Fruit fly (Drosophila melanogaster) Kc167 (cell line): Measurements from ENCODE around the gene CG32486.
A peak's percentile ranks its signal among the peaks of the same experiment; 100 is the strongest.

Experiments
- Myc ChIP-seq: fragments of >200 bp; optimal IDR thresholded peaks from 2 replicates; lab custom pipeline; 2017; ENCODE audit warnings: missing external identifiers
- Sin3A ChIP-seq: fragments of >200 bp; optimal IDR thresholded peaks from 2 replicates; lab custom pipeline; 2018; ENCODE audit warnings: missing external identifiers
- h ChIP-seq: fragments of >200 bp; optimal IDR thresholded peaks from 3 replicates; lab custom pipeline; 2018; ENCODE audit warnings: missing external identifiers
- insv ChIP-seq: fragments of >200 bp; optimal IDR thresholded peaks from 3 replicates; lab custom pipeline; 2018; ENCODE audit warnings: missing external identifiers
- psq ChIP-seq: fragments of >200 bp; optimal IDR thresholded peaks from 2 replicates; lab custom pipeline; 2017; ENCODE audit warnings: missing external identifiers
- ttk ChIP-seq: sonication (Bioruptor generic); optimal IDR thresholded peaks from 2 replicates; lab custom pipeline; 2017; ENCODE audit warnings: missing external identifiers

CG32486 gene

dm6 chr3L:3070274-3071204 lies at the start of gene CG32486, which contains the start of gene PAN3:
TSS of gene CG32486 (minus strand) at chr3L:3070839.
TSS of gene PAN3 (plus strand) at chr3L:3071133.
- peak; percentile 15 for TF ChIP-seq psq (lab: Kevin White, UChicago)
- peak; percentile 75 for TF ChIP-seq ttk
- no peak for TF ChIP-seq insv (lab: Kevin White, UChicago)

- no peak for TF ChIP-seq Myc (lab: Kevin White, UChicago)
- TF ChIP-seq insv (lab: Kevin White, UChicago) = no peak
- no peak for TF ChIP-seq psq (lab: Kevin White, UChicago)
- no peak for TF ChIP-seq ttk
- no peak for TF ChIP-seq Sin3A (lab: Kevin White, UChicago)
- no peak for TF ChIP-seq h (lab: Kevin White, UChicago)
Observed at dm6 chr3L:3114367-3114766, 43.7 kb upstream of the CG32486 start, which contains the start of gene CG45067. TSS of gene CG45067 (minus strand) at chr3L:3114467.

dm6 chr3L:3111127-3111526 lies 40.5 kb upstream of the CG32486 start, which contains the start of gene CG45066:
TSS of gene CG45066 (minus strand) at chr3L:3111227.
- TF ChIP-seq psq (lab: Kevin White, UChicago) = no peak
- TF ChIP-seq ttk = no peak
- TF ChIP-seq insv (lab: Kevin White, UChicago) = no peak
- TF ChIP-seq Sin3A (lab: Kevin White, UChicago) = no peak
- no peak for TF ChIP-seq h (lab: Kevin White, UChicago)
- TF ChIP-seq Myc (lab: Kevin White, UChicago) = no peak

- TF ChIP-seq Sin3A (lab: Kevin White, UChicago) = no peak
- TF ChIP-seq h (lab: Kevin White, UChicago) = no peak
- no peak for TF ChIP-seq Myc (lab: Kevin White, UChicago)
- TF ChIP-seq psq (lab: Kevin White, UChicago) = no peak
Observed at dm6 chr3L:3109417-3110090, 38.9 kb upstream of the CG32486 start.

- no peak for TF ChIP-seq psq (lab: Kevin White, UChicago)
- TF ChIP-seq Sin3A (lab: Kevin White, UChicago) = no peak
- TF ChIP-seq h (lab: Kevin White, UChicago) = no peak
- no peak for TF ChIP-seq ttk
- no peak for TF ChIP-seq insv (lab: Kevin White, UChicago)
- TF ChIP-seq Myc (lab: Kevin White, UChicago) = no peak
Observed at dm6 chr3L:3108964-3109363, 38.3 kb upstream of the CG32486 start.

dm6 chr3L:3108040-3108615 lies 37.5 kb upstream of the CG32486 start:
- TF ChIP-seq ttk (no peak), Myc (lab: Kevin White, UChicago) (no peak), psq (lab: Kevin White, UChicago) (no peak)

- TF ChIP-seq insv (lab: Kevin White, UChicago) (no peak), psq (lab: Kevin White, UChicago) (no peak), h (lab: Kevin White, UChicago) (no peak), Myc (lab: Kevin White, UChicago) (no peak), ttk (no peak)
Observed at dm6 chr3L:3106908-3107821, 36.5 kb upstream of the CG32486 start, which contains the start of gene Cht7. TSS of gene Cht7 (minus strand) at chr3L:3106958.

dm6 chr3L:3106146-3106545 lies 35.5 kb upstream of the CG32486 start:
- TF ChIP-seq Sin3A (lab: Kevin White, UChicago) = no peak
- TF ChIP-seq psq (lab: Kevin White, UChicago) = no peak
- TF ChIP-seq h (lab: Kevin White, UChicago) = no peak
- TF ChIP-seq insv (lab: Kevin White, UChicago) = no peak
- no peak for TF ChIP-seq ttk
- TF ChIP-seq Myc (lab: Kevin White, UChicago) = no peak

dm6 chr3L:3105531-3105930 lies 34.9 kb upstream of the CG32486 start:
- TF ChIP-seq psq (lab: Kevin White, UChicago) = no peak

- no peak for TF ChIP-seq insv (lab: Kevin White, UChicago)
- no peak for TF ChIP-seq Myc (lab: Kevin White, UChicago)
Observed at dm6 chr3L:3102506-3103023, 31.9 kb upstream of the CG32486 start.

- TF ChIP-seq h (lab: Kevin White, UChicago) (no peak), ttk (no peak), Myc (lab: Kevin White, UChicago) (no peak), psq (lab: Kevin White, UChicago) (no peak), Sin3A (lab: Kevin White, UChicago) (no peak), insv (lab: Kevin White, UChicago) (no peak)
Observed at dm6 chr3L:3101157-3101556, 30.5 kb upstream of the CG32486 start.
